Worm (Caenorhabditis elegans) whole organism, midembryonic: ENCODE results near the gene wht-6.

Experiments
- flt-1 ChIP-seq: fragments of 200-800 bp; sonication (Bioruptor generic); IDR thresholded peaks from 2 replicates; pipeline ENCODE4 v1.3.6; 2022; ENCODE audit warnings: missing genetic modification characterization, missing compliant biosample characterization
- klf-2 ChIP-seq: fragments of 200-800 bp; sonication (Bioruptor generic); conservative IDR thresholded peaks from 2 replicates; pipeline ENCODE4 v1.3.6; 2022; ENCODE audit warnings: missing genetic modification reagents, missing genetic modification characterization, missing compliant biosample characterization
- tab-1 ChIP-seq: fragments of 200-800 bp; sonication (Bioruptor generic); IDR thresholded peaks from 2 replicates; pipeline ENCODE4 v1.3.6; 2022; ENCODE audit warnings: missing genetic modification characterization, missing compliant biosample characterization
- ztf-29 ChIP-seq: fragments of 200-800 bp; sonication (Bioruptor generic); IDR thresholded peaks from 2 replicates; pipeline ENCODE4 v1.3.6; 2022; ENCODE audit warnings: missing genetic modification reagents, missing genetic modification characterization, missing compliant biosample characterization

DNA sequence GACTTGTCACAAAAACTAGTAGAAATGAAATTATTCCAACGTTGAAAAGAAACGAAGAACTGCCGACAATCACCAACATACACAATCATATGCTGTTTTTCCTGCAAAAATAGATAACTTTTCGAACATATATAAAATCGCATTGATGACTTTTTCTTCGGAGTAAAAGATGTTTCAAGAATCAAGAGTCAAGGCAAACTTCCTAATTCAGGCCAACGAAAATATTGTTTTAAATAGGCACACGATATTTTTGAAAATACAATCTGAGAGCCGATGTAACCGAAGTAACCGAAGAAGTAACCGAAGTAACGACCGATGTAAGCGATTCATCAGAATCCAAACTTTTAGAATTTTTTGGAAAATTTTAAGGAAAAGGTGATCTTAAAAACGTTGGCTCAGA, 48.4 kb downstream of the wht-6 start, which contains the start of gene C09E7.10:
- TF ChIP-seq tab-1 (GFP tag; lab: Robert Waterston, UW): no peak
- TF ChIP-seq flt-1 (GFP tag; lab: Robert Waterston, UW): no peak
- TF ChIP-seq klf-2 (GFP tag; lab: Robert Waterston, UW): no peak
- no peak for TF ChIP-seq ztf-29 (GFP tag; lab: Robert Waterston, UW)
